Fruit fly (Drosophila melanogaster) whole organism, embryonic: Measurements from ENCODE around the gene bab1.
A peak's percentile ranks its signal among the peaks of the same experiment; 100 is the strongest.

Experiments used
- ATbp ChIP-seq: fragments of 200-800 bp; sonication (Bioruptor generic); optimal IDR thresholded peaks from 2 replicates; lab custom pipeline; 2017; ENCODE audit warnings: missing biosample characterization, mild to moderate bottlenecking, missing genetic modification characterization, missing genetic modification reagents
- Abd-B ChIP-seq: fragments of 200-800 bp; sonication (Bioruptor generic); optimal IDR thresholded peaks from 2 replicates; lab custom pipeline; 2018; ENCODE audit warnings: missing biosample characterization, mild to moderate bottlenecking, missing genetic modification characterization, moderate library complexity
- CG10321 ChIP-seq: fragments of 200-800 bp; sonication (Bioruptor generic); IDR thresholded peaks from 2 replicates; pipeline ENCODE4 v1.3.6; 2022; ENCODE audit warnings: missing biosample characterization, missing genetic modification characterization
- CG10654 ChIP-seq: fragments of 200-800 bp; sonication (Bioruptor generic); optimal IDR thresholded peaks from 2 replicates; lab custom pipeline; 2016; ENCODE audit warnings: missing biosample characterization, missing genetic modification characterization
- CG10979 ChIP-seq: fragments of 200-800 bp; sonication (Bioruptor generic); optimal IDR thresholded peaks from 2 replicates; lab custom pipeline; 2018; ENCODE audit warnings: missing biosample characterization, mild to moderate bottlenecking, missing genetic modification characterization, moderate library complexity
- CG11695 ChIP-seq: fragments of 200-800 bp; sonication (Bioruptor generic); IDR thresholded peaks from 3 replicates; pipeline ENCODE4 v1.3.6; 2022; ENCODE audit warnings: missing biosample characterization, missing genetic modification characterization
- CG12071 ChIP-seq: fragments of 200-800 bp; sonication (Bioruptor generic); optimal IDR thresholded peaks from 3 replicates; lab custom pipeline; 2018; ENCODE audit warnings: missing biosample characterization, mild to moderate bottlenecking, missing genetic modification characterization
- CG12942 ChIP-seq: fragments of 200-800 bp; sonication (Bioruptor generic); optimal IDR thresholded peaks from 3 replicates; lab custom pipeline; 2016; ENCODE audit warnings: missing biosample characterization, missing genetic modification characterization
- CG17186 ChIP-seq: fragments of 200-800 bp; sonication (Bioruptor generic); optimal IDR thresholded peaks from 3 replicates; lab custom pipeline; 2017; ENCODE audit warnings: missing biosample characterization, missing genetic modification reagents, missing genetic modification characterization
- CG18011 ChIP-seq: fragments of 200-800 bp; sonication (Bioruptor generic); optimal IDR thresholded peaks from 2 replicates; lab custom pipeline; 2017; ENCODE audit warnings: missing biosample characterization, missing genetic modification characterization, mild to moderate bottlenecking, moderate library complexity, missing genotype
- CG18262 ChIP-seq: fragments of 200-800 bp; optimal IDR thresholded peaks from 3 replicates; lab custom pipeline; 2019; ENCODE audit warnings: missing biosample characterization, mild to moderate bottlenecking, missing genetic modification characterization, moderate library complexity
- CG32532 ChIP-seq: fragments of 200-800 bp; sonication (Bioruptor generic); IDR thresholded peaks from 2 replicates; pipeline ENCODE4 v1.3.6; 2022; ENCODE audit warnings: missing biosample characterization, missing genetic modification characterization
- CG33557 ChIP-seq: fragments of 200-800 bp; sonication (Bioruptor generic); optimal IDR thresholded peaks from 2 replicates; lab custom pipeline; 2019; ENCODE audit warnings: missing biosample characterization, mild to moderate bottlenecking, missing genetic modification characterization, moderate library complexity
- CG4820 ChIP-seq: fragments of 200-800 bp; sonication (Bioruptor generic); optimal IDR thresholded peaks from 3 replicates; lab custom pipeline; 2016; ENCODE audit warnings: missing biosample characterization, missing genetic modification characterization
- CG7271 ChIP-seq: fragments of 200-800 bp; sonication (Bioruptor generic); optimal IDR thresholded peaks from 2 replicates; lab custom pipeline; 2018; ENCODE audit warnings: missing biosample characterization, mild to moderate bottlenecking, missing genetic modification characterization, moderate library complexity
- CkIIα-i1 ChIP-seq: fragments of 200-800 bp; sonication (Bioruptor generic); IDR thresholded peaks from 2 replicates; pipeline ENCODE4 v1.3.6; 2022; ENCODE audit warnings: missing biosample characterization, missing genetic modification characterization
- CoRest ChIP-seq: fragments of 200-800 bp; sonication (Bioruptor generic); optimal IDR thresholded peaks from 3 replicates; lab custom pipeline; 2018; ENCODE audit warnings: missing biosample characterization, mild to moderate bottlenecking, missing genetic modification characterization, moderate library complexity
- Dad ChIP-seq: fragments of 200-800 bp; sonication (Bioruptor generic); optimal IDR thresholded peaks from 3 replicates; lab custom pipeline; 2016; ENCODE audit warnings: missing biosample characterization, missing genetic modification characterization
- Dip2 ChIP-seq: fragments of 200-800 bp; sonication (Bioruptor generic); IDR thresholded peaks from 2 replicates; pipeline ENCODE4 v1.3.6; 2022; ENCODE audit warnings: missing biosample characterization, missing genetic modification characterization
- HLH54F ChIP-seq: fragments of 200-800 bp; sonication (Bioruptor generic); optimal IDR thresholded peaks from 3 replicates; lab custom pipeline; 2016; ENCODE audit warnings: missing biosample characterization, missing genetic modification characterization
- Hmx ChIP-seq: fragments of 200-800 bp; sonication (Bioruptor generic); optimal IDR thresholded peaks from 2 replicates; lab custom pipeline; 2016; ENCODE audit warnings: missing biosample characterization, missing genetic modification characterization
- Hr3 ChIP-seq: fragments of 200-800 bp; sonication (Bioruptor generic); optimal IDR thresholded peaks from 3 replicates; lab custom pipeline; 2016; ENCODE audit warnings: missing biosample characterization, missing genetic modification characterization
- Max ChIP-seq: fragments of 200-800 bp; sonication (Bioruptor generic); optimal IDR thresholded peaks from 2 replicates; lab custom pipeline; 2016; ENCODE audit warnings: missing biosample characterization, mild to moderate bottlenecking, missing genetic modification characterization
- Mrtf ChIP-seq: fragments of 200-800 bp; sonication (Bioruptor generic); IDR thresholded peaks from 3 replicates; pipeline ENCODE4 v1.3.6; 2022; ENCODE audit warnings: missing biosample characterization, missing genetic modification characterization
- Nf-YC ChIP-seq: fragments of 200-800 bp; optimal IDR thresholded peaks from 3 replicates; lab custom pipeline; 2019; ENCODE audit warnings: missing biosample characterization, mild to moderate bottlenecking, missing genetic modification characterization, moderate library complexity
- Pdp1 ChIP-seq, 2 experiments: fragments of 200-800 bp; sonication (Bioruptor generic); optimal IDR thresholded peaks; 3 replicates each; lab custom pipeline; 2016; ENCODE audit warnings: missing biosample characterization in 2 of 2, missing genetic modification characterization in 2 of 2, mild to moderate bottlenecking in 1 of 2, moderate library complexity in 1 of 2
- Taf1 ChIP-seq: fragments of 200-800 bp; sonication (Bioruptor generic); IDR thresholded peaks from 2 replicates; pipeline ENCODE4 v1.3.6; 2022; ENCODE audit warnings: missing biosample characterization, missing genetic modification characterization
- Xbp1 ChIP-seq: fragments of 200-800 bp; sonication (Bioruptor generic); optimal IDR thresholded peaks from 3 replicates; lab custom pipeline; 2016; ENCODE audit warnings: missing biosample characterization, mild to moderate bottlenecking, missing genetic modification characterization
- YL-1 ChIP-seq: fragments of 200-800 bp; sonication (Bioruptor generic); optimal IDR thresholded peaks from 3 replicates; lab custom pipeline; 2017; ENCODE audit warnings: missing biosample characterization, mild to moderate bottlenecking, missing genetic modification characterization
- ase ChIP-seq: fragments of 200-800 bp; sonication (Bioruptor generic); IDR thresholded peaks from 3 replicates; pipeline ENCODE4 v1.3.6; 2022; ENCODE audit warnings: missing biosample characterization, missing genetic modification characterization
- cas ChIP-seq: fragments of 200-800 bp; sonication (Bioruptor generic); IDR thresholded peaks from 2 replicates; pipeline ENCODE4 v1.3.6; 2022; ENCODE audit warnings: missing biosample characterization, missing genetic modification characterization
- chinmo ChIP-seq: fragments of 200-800 bp; sonication (Bioruptor generic); IDR thresholded peaks from 4 replicates; pipeline ENCODE4 v1.3.6; 2022; ENCODE audit warnings: missing biosample characterization, missing genetic modification characterization; ENCODE audit not compliant: partially characterized antibody
- chm ChIP-seq: fragments of 200-800 bp; sonication (Bioruptor generic); IDR thresholded peaks from 2 replicates; pipeline ENCODE4 v1.3.6; 2022; ENCODE audit warnings: missing biosample characterization, missing genetic modification characterization
- corto ChIP-seq: fragments of 200-800 bp; sonication (Bioruptor generic); optimal IDR thresholded peaks from 2 replicates; lab custom pipeline; 2016; ENCODE audit warnings: missing biosample characterization, mild to moderate bottlenecking, missing genetic modification characterization, moderate library complexity
- crol ChIP-seq: fragments of 200-800 bp; sonication (Bioruptor generic); IDR thresholded peaks from 2 replicates; pipeline ENCODE4 v1.3.6; 2022; ENCODE audit warnings: missing biosample characterization, missing genetic modification characterization
- dm ChIP-seq: fragments of 200-800 bp; sonication (Bioruptor generic); optimal IDR thresholded peaks from 3 replicates; lab custom pipeline; 2016; ENCODE audit warnings: missing biosample characterization, missing genetic modification characterization
- dmrt11E ChIP-seq: fragments of 200-800 bp; sonication (Bioruptor generic); optimal IDR thresholded peaks from 3 replicates; lab custom pipeline; 2018; ENCODE audit warnings: missing biosample characterization, mild to moderate bottlenecking, missing genetic modification characterization, moderate library complexity
- dpn ChIP-seq, 2 experiments: fragments of 200-800 bp; sonication (Bioruptor generic); optimal IDR thresholded peaks; 3 replicates each; lab custom pipeline; 2016; ENCODE audit warnings: missing biosample characterization in 2 of 2, missing genetic modification characterization in 2 of 2
- emc ChIP-seq: fragments of 200-800 bp; sonication (Bioruptor generic); optimal IDR thresholded peaks from 2 replicates; lab custom pipeline; 2016; ENCODE audit warnings: missing biosample characterization, missing genetic modification characterization
- eyg ChIP-seq: fragments of 200-800 bp; sonication (Bioruptor generic); optimal IDR thresholded peaks from 3 replicates; lab custom pipeline; 2016; ENCODE audit warnings: missing biosample characterization, missing genetic modification characterization
- gcm2 ChIP-seq: fragments of 200-800 bp; sonication (Bioruptor generic); optimal IDR thresholded peaks from 2 replicates; lab custom pipeline; 2016; ENCODE audit warnings: missing biosample characterization, missing genetic modification characterization
- insv ChIP-seq, 2 experiments: fragments of 200-800 bp; sonication (Bioruptor generic); optimal IDR thresholded peaks; 3 replicates each; lab custom pipeline; 2016 to 2018; ENCODE audit warnings: missing biosample characterization in 2 of 2, missing genetic modification characterization in 2 of 2
- klu ChIP-seq: fragments of 200-800 bp; sonication (Bioruptor generic); IDR thresholded peaks from 2 replicates; pipeline ENCODE4 v1.3.6; 2022; ENCODE audit warnings: missing biosample characterization, missing genetic modification characterization
- lbe ChIP-seq: fragments of 200-800 bp; sonication (Bioruptor generic); optimal IDR thresholded peaks from 2 replicates; lab custom pipeline; 2016; ENCODE audit warnings: missing biosample characterization, mild to moderate bottlenecking, missing genetic modification characterization
- lmd ChIP-seq: fragments of 200-800 bp; sonication (Bioruptor generic); IDR thresholded peaks from 2 replicates; pipeline ENCODE4 v1.3.6; 2022; ENCODE audit warnings: missing biosample characterization, missing genetic modification characterization
- pb ChIP-seq: fragments of 200-800 bp; sonication (Bioruptor generic); optimal IDR thresholded peaks from 3 replicates; lab custom pipeline; 2016; ENCODE audit warnings: missing biosample characterization, missing genetic modification characterization
- pho ChIP-seq: fragments of 200-800 bp; sonication (Bioruptor generic); optimal IDR thresholded peaks from 2 replicates; lab custom pipeline; 2016; ENCODE audit warnings: missing biosample characterization, missing genetic modification characterization
- rib ChIP-seq: fragments of 200-800 bp; sonication (Bioruptor generic); IDR thresholded peaks from 2 replicates; pipeline ENCODE4 v1.3.6; 2022; ENCODE audit warnings: missing biosample characterization, missing genetic modification characterization
- sisA ChIP-seq: fragments of 200-800 bp; sonication (Bioruptor generic); IDR thresholded peaks from 2 replicates; pipeline ENCODE4 v1.3.6; 2022; ENCODE audit warnings: missing biosample characterization, missing genetic modification characterization
- sna ChIP-seq: fragments of 200-800 bp; sonication (Bioruptor generic); IDR thresholded peaks from 2 replicates; pipeline ENCODE4 v1.3.6; 2022; ENCODE audit warnings: missing biosample characterization, missing genetic modification characterization; ENCODE audit not compliant: partially characterized antibody
- tup ChIP-seq: fragments of 200-800 bp; sonication (Bioruptor generic); optimal IDR thresholded peaks from 2 replicates; lab custom pipeline; 2016; ENCODE audit warnings: missing biosample characterization, mild to moderate bottlenecking, missing genetic modification characterization, moderate library complexity
- zfh2 ChIP-seq: fragments of 200-800 bp; sonication (Bioruptor generic); optimal IDR thresholded peaks from 2 replicates; lab custom pipeline; 2016; ENCODE audit warnings: missing biosample characterization, missing genetic modification characterization

bab1 gene

DNA sequence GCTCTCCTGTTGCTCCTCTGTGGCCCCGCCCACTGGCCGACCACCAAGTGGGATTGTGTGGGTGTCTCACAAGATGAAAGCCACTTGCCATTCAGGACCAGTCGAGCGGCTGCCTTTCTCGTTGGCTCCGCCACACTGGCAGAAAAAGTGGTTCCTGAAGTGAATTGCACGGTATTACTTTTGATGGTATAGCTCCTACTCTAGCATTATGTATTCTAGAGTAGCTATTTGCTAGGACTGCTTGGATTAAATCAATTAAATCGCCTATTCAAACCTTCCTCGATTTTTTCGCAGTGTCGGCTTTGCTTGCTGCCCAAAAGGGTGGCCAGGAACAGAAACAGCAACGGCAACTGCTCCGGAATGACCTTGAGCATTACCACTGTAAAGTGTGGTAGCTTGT, 38.5 kb upstream of the bab1 start (continued):
- no peak for TF ChIP-seq CG12942 (GFP tag; lab: Kevin White, UChicago)
- no peak for TF ChIP-seq chm (GFP tag; lab: Robert Waterston, UW)
- peak; percentile 31 for TF ChIP-seq zfh2 (GFP tag; lab: Kevin White, UChicago)
- TF ChIP-seq Pdp1 (GFP tag; optimal IDR thresholded peaks at IDR 0.05; lab: Kevin White, UChicago): no peak
- no peak for TF ChIP-seq dmrt11E (tag; lab: Kevin White, UChicago)
- no peak for TF ChIP-seq corto
- TF ChIP-seq rib (GFP tag; lab: Robert Waterston, UW): peak; percentile 39; the same call in 1 of the 2 replicates
- TF ChIP-seq Nf-YC (tag; lab: Kevin White, UChicago): no peak
- no peak for TF ChIP-seq CG10321 (GFP tag; lab: Robert Waterston, UW)
- peak; percentile 20 for TF ChIP-seq emc (GFP tag; lab: Kevin White, UChicago)
- TF ChIP-seq YL-1: no peak
- TF ChIP-seq Taf1: peak; percentile 10; the same call in 1 of the 2 replicates
- TF ChIP-seq CG10979: peak; percentile 15
- TF ChIP-seq CkIIα-i1 (GFP tag; lab: Robert Waterston, UW): no peak
- no peak for TF ChIP-seq Abd-B (GFP tag; lab: Kevin White, UChicago)
- TF ChIP-seq ase (GFP tag; lab: Robert Waterston, UW): no peak
- TF ChIP-seq ATbp (GFP tag; lab: Kevin White, UChicago): no peak
- no peak for TF ChIP-seq CoRest
- peak; percentile 49 for TF ChIP-seq CG12071
- TF ChIP-seq CG17186 (GFP tag; lab: Kevin White, UChicago): no peak
- no peak for TF ChIP-seq sna (GFP tag; lab: Robert Waterston, UW)
- TF ChIP-seq lmd (GFP tag; lab: Robert Waterston, UW): peak; percentile 60
- TF ChIP-seq crol (GFP tag; lab: Robert Waterston, UW): no peak
- TF ChIP-seq insv (GFP tag; optimal IDR thresholded peaks at IDR 0.05; lab: Kevin White, UChicago): no peak
- no peak for TF ChIP-seq Hmx (GFP tag; lab: Kevin White, UChicago)
- no peak for TF ChIP-seq klu (GFP tag; lab: Robert Waterston, UW)
- no peak for TF ChIP-seq Xbp1 (GFP tag; lab: Kevin White, UChicago)
- TF ChIP-seq chinmo (GFP tag; lab: Robert Waterston, UW): no peak
- TF ChIP-seq CG18262 (tag; lab: Kevin White, UChicago): no peak
- no peak for TF ChIP-seq eyg (GFP tag; lab: Kevin White, UChicago)
- TF ChIP-seq CG7271 (tag; lab: Kevin White, UChicago): no peak
- TF ChIP-seq tup (GFP tag; lab: Kevin White, UChicago): no peak
- TF ChIP-seq CG11695: 0 out of 3 replicates have a peak, but pooled peaks have one; percentile 40
- no peak for TF ChIP-seq gcm2 (GFP tag; lab: Kevin White, UChicago)
- TF ChIP-seq Mrtf: no peak
- no peak for TF ChIP-seq Dip2 (GFP tag; lab: Robert Waterston, UW)
- TF ChIP-seq pho (GFP tag; lab: Kevin White, UChicago): no peak
- TF ChIP-seq CG18011 (GFP tag; lab: Kevin White, UChicago): no peak
- no peak for TF ChIP-seq Max (GFP tag; lab: Kevin White, UChicago)
- TF ChIP-seq Dad (GFP tag; lab: Kevin White, UChicago): peak; percentile 34
- peak; percentile 71 for TF ChIP-seq CG32532 (GFP tag; lab: Robert Waterston, UW)
- TF ChIP-seq HLH54F (GFP tag; lab: Kevin White, UChicago): no peak
- no peak for TF ChIP-seq pb (GFP tag; lab: Kevin White, UChicago)
- TF ChIP-seq cas (GFP tag; lab: Robert Waterston, UW): no peak
- TF ChIP-seq CG4820 (GFP tag; lab: Kevin White, UChicago): no peak
- TF ChIP-seq CG10654: no peak
- TF ChIP-seq sisA: peak; percentile 53; the same call in 1 of the 2 replicates
- peak in 1 of 2 experiments; percentile 18 for TF ChIP-seq dpn (GFP tag; optimal IDR thresholded peaks at IDR 0.05; lab: Kevin White, UChicago)
- TF ChIP-seq dm (GFP tag; lab: Kevin White, UChicago): no peak
- no peak for TF ChIP-seq lbe
- TF ChIP-seq CG33557: no peak
- TF ChIP-seq Hr3: no peak
